Fruit fly (Drosophila melanogaster): ENCODE results near the gene CG34296.

DNA sequence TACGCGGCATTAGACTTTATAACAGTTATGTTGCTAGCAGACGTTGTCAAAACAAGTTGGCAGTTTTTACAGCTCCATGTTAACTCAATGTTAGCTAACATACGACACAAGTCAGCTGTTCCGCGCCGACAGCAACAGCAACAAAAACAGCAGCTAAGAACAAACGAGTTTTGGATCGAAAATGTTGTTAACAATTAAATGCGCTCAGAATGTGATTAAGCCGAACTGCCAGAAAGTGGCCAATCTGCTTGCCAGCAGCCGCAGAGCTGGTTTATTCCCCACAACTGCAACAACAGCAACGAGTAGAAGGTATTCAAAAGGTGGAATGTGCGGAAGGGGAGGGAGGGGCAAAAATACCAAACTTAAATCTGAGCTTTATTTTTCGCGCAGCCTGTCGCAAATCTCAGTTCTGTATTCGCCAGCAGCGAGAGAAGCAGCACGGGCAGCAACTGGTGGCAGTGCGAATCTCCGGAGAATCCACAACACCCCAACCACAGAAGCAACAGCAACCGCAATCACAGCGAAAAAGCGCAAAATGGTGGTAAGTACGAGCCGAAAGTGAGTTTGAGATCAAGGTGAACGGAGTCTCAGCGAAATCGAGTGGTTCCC lies 814 bp downstream of the CG34296 start, which contains the start of gene Pcd:
- TF ChIP-seq Smox (GFP tag; optimal IDR thresholded peaks at IDR 0.05) (no peak), lz (GFP tag; optimal IDR thresholded peaks at IDR 0.05) (no peak), Lpt (GFP tag; optimal IDR thresholded peaks at IDR 0.05) (no peak), vri (GFP tag; optimal IDR thresholded peaks at IDR 0.05) (no peak), CG6808 (GFP tag; optimal IDR thresholded peaks at IDR 0.05) (no peak), pdm3 (GFP tag; optimal IDR thresholded peaks at IDR 0.05) (no peak), Sox102F (GFP tag; optimal IDR thresholded peaks at IDR 0.05) (no peak), CG6792 (GFP tag; optimal IDR thresholded peaks at IDR 0.05) (no peak), cyc (GFP tag; optimal IDR thresholded peaks at IDR 0.05) (no peak), Met (GFP tag; optimal IDR thresholded peaks at IDR 0.05) (no peak), fd59A (GFP tag; optimal IDR thresholded peaks at IDR 0.05) (no peak)
